Worm (Caenorhabditis elegans) whole organism, L1 larva: ENCODE results near the gene ckb-1.

Source experiments
- aly-2 ChIP-seq: fragments of 150-350 bp; optimal IDR thresholded peaks from 2 replicates; lab custom pipeline; 2014; ENCODE audit warnings: missing biosample characterization, missing genetic modification characterization
- nhr-11 ChIP-seq: fragments of 150-350 bp; optimal IDR thresholded peaks from 2 replicates; lab custom pipeline; 2014; ENCODE audit warnings: missing biosample characterization, missing genetic modification characterization

- TF ChIP-seq nhr-11 (tag; lab: Kevin White, UChicago) (no peak), aly-2 (tag; lab: Kevin White, UChicago) (no peak)
These were observed 47.3 kb downstream of the ckb-1 start for ce11 chrIII:4412108-4413009.
